Fruit fly (Drosophila melanogaster) Kc167 (cell line): ENCODE measurements around the gene chinmo.

ENCODE experiments used
- Myc ChIP-seq: fragments of >200 bp; optimal IDR thresholded peaks from 2 replicates; lab custom pipeline; 2017; ENCODE audit warnings: missing external identifiers
- Sin3A ChIP-seq: fragments of >200 bp; optimal IDR thresholded peaks from 2 replicates; lab custom pipeline; 2018; ENCODE audit warnings: missing external identifiers
- h ChIP-seq: fragments of >200 bp; optimal IDR thresholded peaks from 3 replicates; lab custom pipeline; 2018; ENCODE audit warnings: missing external identifiers
- insv ChIP-seq: fragments of >200 bp; optimal IDR thresholded peaks from 3 replicates; lab custom pipeline; 2018; ENCODE audit warnings: missing external identifiers
- psq ChIP-seq: fragments of >200 bp; optimal IDR thresholded peaks from 2 replicates; lab custom pipeline; 2017; ENCODE audit warnings: missing external identifiers
- ttk ChIP-seq: sonication (Bioruptor generic); optimal IDR thresholded peaks from 2 replicates; lab custom pipeline; 2017; ENCODE audit warnings: missing external identifiers

The chinmo gene

dm6 chr2L:1692857-1693256 is 41.8 kb downstream of the chinmo start:
- no peak for TF ChIP-seq h (lab: Kevin White, UChicago)
- no peak for TF ChIP-seq Sin3A (lab: Kevin White, UChicago)
- no peak for TF ChIP-seq Myc (lab: Kevin White, UChicago)
- no peak for TF ChIP-seq ttk (lab: Kevin White, UChicago)
- no peak for TF ChIP-seq psq
- no peak for TF ChIP-seq insv

dm6 chr2L:1696269-1696668 is 45.2 kb downstream of the chinmo start:
- TF ChIP-seq psq (no peak), ttk (lab: Kevin White, UChicago) (no peak), Myc (lab: Kevin White, UChicago) (no peak), Sin3A (lab: Kevin White, UChicago) (no peak), h (lab: Kevin White, UChicago) (no peak), insv (no peak)

- TF ChIP-seq ttk (lab: Kevin White, UChicago) = no peak
- TF ChIP-seq psq = no peak
- no peak for TF ChIP-seq h (lab: Kevin White, UChicago)
- no peak for TF ChIP-seq insv
- TF ChIP-seq Myc (lab: Kevin White, UChicago) = no peak
- no peak for TF ChIP-seq Sin3A (lab: Kevin White, UChicago)
These were observed 53.7 kb downstream of the chinmo start, which contains the start of gene cpb for dm6 chr2L:1704746-1705145. Gene cpb (plus strand): TSS chr2L:1704902.

- TF ChIP-seq Sin3A (lab: Kevin White, UChicago) (no peak), h (lab: Kevin White, UChicago) (no peak), ttk (lab: Kevin White, UChicago) (no peak), Myc (lab: Kevin White, UChicago) (no peak), insv (no peak), psq (no peak)
These were observed 55.9 kb downstream of the chinmo start for dm6 chr2L:1706961-1707360.

dm6 chr2L:1708110-1708509 is 57.1 kb downstream of the chinmo start:
- no peak for TF ChIP-seq Sin3A (lab: Kevin White, UChicago)
- no peak for TF ChIP-seq Myc (lab: Kevin White, UChicago)
- no peak for TF ChIP-seq h (lab: Kevin White, UChicago)
- no peak for TF ChIP-seq psq
- TF ChIP-seq insv = no peak
- TF ChIP-seq ttk (lab: Kevin White, UChicago) = no peak

- TF ChIP-seq insv = no peak
- TF ChIP-seq psq = no peak
- TF ChIP-seq h (lab: Kevin White, UChicago) = no peak
- no peak for TF ChIP-seq Sin3A (lab: Kevin White, UChicago)
- no peak for TF ChIP-seq Myc (lab: Kevin White, UChicago)
- no peak for TF ChIP-seq ttk (lab: Kevin White, UChicago)
These were observed 58.3 kb downstream of the chinmo start for dm6 chr2L:1709316-1709715.

dm6 chr2L:1710224-1710623 is 59.2 kb downstream of the chinmo start, which contains the start of the genes CG17660 and mRpL48:
Gene CG17660 (minus strand): TSS chr2L:1710421.
Gene mRpL48 (plus strand): TSS chr2L:1710462.
- TF ChIP-seq h (lab: Kevin White, UChicago) = no peak
- TF ChIP-seq Sin3A (lab: Kevin White, UChicago) = no peak
- no peak for TF ChIP-seq ttk (lab: Kevin White, UChicago)
- TF ChIP-seq Myc (lab: Kevin White, UChicago) = no peak
- no peak for TF ChIP-seq insv
- TF ChIP-seq psq = no peak

- TF ChIP-seq ttk (lab: Kevin White, UChicago) (no peak), Sin3A (lab: Kevin White, UChicago) (no peak), insv (no peak), Myc (lab: Kevin White, UChicago) (no peak)
These were observed 64.8 kb downstream of the chinmo start, which contains the start of gene frtz for dm6 chr2L:1715699-1716333. Gene frtz (minus strand): TSS chr2L:1715851.

dm6 chr2L:1717247-1717646 is 66.2 kb downstream of the chinmo start:
- TF ChIP-seq h (lab: Kevin White, UChicago) (no peak), insv (no peak), psq (no peak), Sin3A (lab: Kevin White, UChicago) (no peak), Myc (lab: Kevin White, UChicago) (no peak), ttk (lab: Kevin White, UChicago) (no peak)

dm6 chr2L:1719971-1720370 is 68.9 kb downstream of the chinmo start:
- TF ChIP-seq ttk (lab: Kevin White, UChicago) (no peak), psq (no peak), Myc (lab: Kevin White, UChicago) (no peak), Sin3A (lab: Kevin White, UChicago) (no peak), h (lab: Kevin White, UChicago) (no peak), insv (no peak)

- TF ChIP-seq Myc (lab: Kevin White, UChicago) (no peak), insv (no peak), Sin3A (lab: Kevin White, UChicago) (no peak), h (lab: Kevin White, UChicago) (no peak)
These were observed 69.9 kb downstream of the chinmo start for dm6 chr2L:1720846-1721506.

dm6 chr2L:1722260-1722659 is 71.2 kb downstream of the chinmo start:
- TF ChIP-seq h (lab: Kevin White, UChicago) (no peak), Myc (lab: Kevin White, UChicago) (no peak), ttk (lab: Kevin White, UChicago) (no peak), psq (no peak), insv (no peak), Sin3A (lab: Kevin White, UChicago) (no peak)
